Worm (Caenorhabditis elegans): ENCODE measurements around the gene Y4C6B.1.

Gene Y4C6B.1

ce11 chrIV:5396769-5397168, 42.5 kb downstream of the Y4C6B.1 start, which contains the start of gene ZK616.3:
Gene ZK616.3 (plus strand): TSS chrIV:5397069.
- TF ChIP-seq unc-39 (tag; optimal IDR thresholded peaks at IDR 0.05) (no peak), tbx-8 (GFP tag; optimal IDR thresholded peaks at IDR 0.05) (no peak), nhr-237 (tag; optimal IDR thresholded peaks at IDR 0.05) (no peak)

ce11 chrIV:5397539-5397938, 43.3 kb downstream of the Y4C6B.1 start, which contains the start of gene ZK616.2:
Gene ZK616.2 (plus strand): TSS chrIV:5397839.
- TF ChIP-seq nhr-2 (tag; optimal IDR thresholded peaks at IDR 0.05) (no peak), mls-2 (tag; optimal IDR thresholded peaks at IDR 0.05) (no peak), ham-2 (GFP tag; optimal IDR thresholded peaks at IDR 0.05) (no peak), pha-4 (tag; optimal IDR thresholded peaks at IDR 0.05) (no peak)

- TF ChIP-seq sem-2 (GFP tag; optimal IDR thresholded peaks at IDR 0.05): no peak
- TF ChIP-seq tbx-8 (GFP tag; optimal IDR thresholded peaks at IDR 0.05): no peak
- no peak for TF ChIP-seq unc-120 (tag; optimal IDR thresholded peaks at IDR 0.05; ENCODE audit: poor library complexity, severe bottlenecking)
- no peak for TF ChIP-seq M03D4.4 (tag; optimal IDR thresholded peaks at IDR 0.05)
- TF ChIP-seq ces-1 (GFP tag; optimal IDR thresholded peaks at IDR 0.05): no peak
- no peak for TF ChIP-seq ceh-39 (tag; optimal IDR thresholded peaks at IDR 0.05)
- TF ChIP-seq nhr-237 (tag; optimal IDR thresholded peaks at IDR 0.05): no peak
- TF ChIP-seq mls-2 (tag; optimal IDR thresholded peaks at IDR 0.05): no peak
- no peak for TF ChIP-seq ceh-83 (GFP tag; optimal IDR thresholded peaks at IDR 0.05)
- TF ChIP-seq hlh-1 (tag; optimal IDR thresholded peaks at IDR 0.05): no peak
- no peak for TF ChIP-seq ham-2 (GFP tag; optimal IDR thresholded peaks at IDR 0.05)
- no peak for TF ChIP-seq nhr-2 (tag; optimal IDR thresholded peaks at IDR 0.05)
- TF ChIP-seq lin-13 (tag; optimal IDR thresholded peaks at IDR 0.05): no peak
- TF ChIP-seq pha-4 (tag; optimal IDR thresholded peaks at IDR 0.05): no peak
- TF ChIP-seq ceh-43 (GFP tag; optimal IDR thresholded peaks at IDR 0.05): no peak
- no peak for TF ChIP-seq blmp-1 (tag; optimal IDR thresholded peaks at IDR 0.05)
- no peak for TF ChIP-seq sptf-1 (tag; optimal IDR thresholded peaks at IDR 0.05)
- no peak for TF ChIP-seq drap-1 (GFP tag; optimal IDR thresholded peaks at IDR 0.05)
- no peak for TF ChIP-seq flh-1 (GFP tag; optimal IDR thresholded peaks at IDR 0.05)
- TF ChIP-seq cnd-1 (tag; optimal IDR thresholded peaks at IDR 0.05): no peak
These were observed 46.3 kb downstream of the Y4C6B.1 start, which contains the start of gene ZK616.1 for ce11 chrIV:5400609-5401008. Gene ZK616.1 (plus strand): TSS chrIV:5400909.

ce11 chrIV:5405345-5405744, 51.1 kb downstream of the Y4C6B.1 start, which contains the start of gene ZK616.61:
Gene ZK616.61 (plus strand): TSS chrIV:5405645.
- TF ChIP-seq elt-1 (tag; optimal IDR thresholded peaks at IDR 0.05; ENCODE audit: borderline replicate concordance, insufficient read depth) (no peak), ces-1 (GFP tag; optimal IDR thresholded peaks at IDR 0.05) (no peak), elt-3 (tag; optimal IDR thresholded peaks at IDR 0.05) (no peak), mab-5 (tag; optimal IDR thresholded peaks at IDR 0.05) (no peak), M03D4.4 (tag; optimal IDR thresholded peaks at IDR 0.05) (no peak), nhr-12 (tag; optimal IDR thresholded peaks at IDR 0.05) (no peak), bed-3 (GFP tag; optimal IDR thresholded peaks at IDR 0.05) (no peak), unc-120 (tag; optimal IDR thresholded peaks at IDR 0.05; ENCODE audit: poor library complexity, severe bottlenecking) (no peak), ceh-43 (GFP tag; optimal IDR thresholded peaks at IDR 0.05) (no peak), ham-2 (GFP tag; optimal IDR thresholded peaks at IDR 0.05) (no peak), unc-62 (GFP tag; optimal IDR thresholded peaks at IDR 0.05) (no peak), drap-1 (GFP tag; optimal IDR thresholded peaks at IDR 0.05) (no peak), lin-32 (GFP tag; optimal IDR thresholded peaks at IDR 0.05) (no peak), nhr-28 (tag; optimal IDR thresholded peaks at IDR 0.05) (no peak), unc-39 (tag; optimal IDR thresholded peaks at IDR 0.05) (no peak), mep-1 (tag; optimal IDR thresholded peaks at IDR 0.05) (no peak), sptf-1 (tag; optimal IDR thresholded peaks at IDR 0.05) (no peak), cnd-1 (tag; optimal IDR thresholded peaks at IDR 0.05) (no peak)
